Fruit fly (Drosophila melanogaster): ENCODE data around the gene Ir7c.

Gene Ir7c

DNA sequence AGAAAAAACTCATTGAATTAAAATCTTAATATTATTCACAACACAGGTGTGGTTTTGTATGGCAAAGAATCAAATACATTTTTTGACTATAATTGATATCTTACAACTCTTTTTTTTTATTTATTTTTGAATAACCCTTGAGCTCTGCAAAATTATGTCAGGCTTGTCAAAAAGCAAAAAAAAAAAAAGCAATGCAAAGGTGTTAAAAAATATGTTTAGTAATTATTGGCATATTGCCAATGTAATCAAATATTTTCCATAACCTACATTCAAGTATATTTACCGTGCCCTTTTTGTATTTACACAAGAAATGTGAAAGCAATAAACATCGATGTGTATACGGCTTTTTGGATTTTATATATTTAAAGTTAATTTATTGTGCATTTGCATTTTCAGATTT is at the start of gene Ir7c:
TSS of gene Ir7c (plus strand) at position 301 of the 400 bp plus-strand sequence.
- TF ChIP-seq EcR (GFP tag; optimal IDR thresholded peaks at IDR 0.05) = no peak
- no peak for TF ChIP-seq usp (GFP tag; optimal IDR thresholded peaks at IDR 0.05)
- TF ChIP-seq pan (optimal IDR thresholded peaks at IDR 0.05) = no peak
- TF ChIP-seq CG8478 (optimal IDR thresholded peaks at IDR 0.05) = no peak
- no peak for TF ChIP-seq psq (optimal IDR thresholded peaks at IDR 0.05)
- no peak for TF ChIP-seq Dll (optimal IDR thresholded peaks at IDR 0.05)

DNA sequence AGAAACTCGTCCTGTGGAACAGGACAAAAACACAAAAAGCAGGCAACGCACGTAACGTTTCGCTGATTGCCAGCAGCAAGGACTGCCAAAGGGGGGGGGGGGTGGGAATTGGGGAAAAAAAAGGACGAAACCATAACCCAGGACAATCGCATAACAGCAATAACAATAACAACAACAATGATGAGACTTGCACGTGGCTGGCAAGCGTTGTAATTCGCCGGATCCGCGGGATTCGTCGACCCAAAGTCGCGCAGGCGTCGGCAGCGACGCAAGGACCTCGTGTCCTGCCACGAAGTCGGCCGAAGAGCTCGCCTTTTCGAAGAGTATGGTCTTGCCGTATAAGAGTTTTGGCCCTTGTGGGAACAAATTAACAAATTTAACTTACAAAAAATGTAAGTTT is 48.9 kb upstream of the Ir7c start:
- TF ChIP-seq pan (optimal IDR thresholded peaks at IDR 0.05) (no peak), EcR (GFP tag; optimal IDR thresholded peaks at IDR 0.05) (no peak), Dll (optimal IDR thresholded peaks at IDR 0.05) (no peak), CG8478 (optimal IDR thresholded peaks at IDR 0.05) (no peak), usp (GFP tag; optimal IDR thresholded peaks at IDR 0.05) (no peak), psq (optimal IDR thresholded peaks at IDR 0.05) (no peak)

DNA sequence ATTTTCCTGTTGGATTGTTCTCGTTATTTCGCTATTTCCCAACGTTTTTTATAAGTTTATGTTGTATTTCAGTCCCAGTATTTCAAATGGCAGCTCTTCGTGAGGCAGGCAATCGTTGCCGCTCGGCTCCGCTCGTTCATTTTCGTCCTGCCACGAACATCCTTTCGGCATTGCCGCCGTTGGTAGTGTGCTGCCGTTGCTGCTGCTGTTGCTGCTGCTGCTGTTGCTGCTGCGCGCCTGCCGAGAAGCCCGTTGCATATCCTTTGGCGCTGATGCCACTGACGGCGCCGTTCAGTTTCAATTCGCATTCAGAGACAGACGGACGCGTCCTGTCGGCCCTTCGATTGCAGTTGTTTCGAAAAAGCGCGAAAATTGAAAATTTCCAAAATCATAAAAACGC is 48.3 kb upstream of the Ir7c start, which contains the start of gene CARPA:
TSS of gene CARPA (plus strand) at position 301 of the 400 bp plus-strand sequence.
- no peak for TF ChIP-seq usp (GFP tag; optimal IDR thresholded peaks at IDR 0.05)
- no peak for TF ChIP-seq EcR (GFP tag; optimal IDR thresholded peaks at IDR 0.05)
- no peak for TF ChIP-seq pan (optimal IDR thresholded peaks at IDR 0.05)
- no peak for TF ChIP-seq CG8478 (optimal IDR thresholded peaks at IDR 0.05)
- TF ChIP-seq Dll (optimal IDR thresholded peaks at IDR 0.05) = no peak
- TF ChIP-seq psq (optimal IDR thresholded peaks at IDR 0.05) = no peak

DNA sequence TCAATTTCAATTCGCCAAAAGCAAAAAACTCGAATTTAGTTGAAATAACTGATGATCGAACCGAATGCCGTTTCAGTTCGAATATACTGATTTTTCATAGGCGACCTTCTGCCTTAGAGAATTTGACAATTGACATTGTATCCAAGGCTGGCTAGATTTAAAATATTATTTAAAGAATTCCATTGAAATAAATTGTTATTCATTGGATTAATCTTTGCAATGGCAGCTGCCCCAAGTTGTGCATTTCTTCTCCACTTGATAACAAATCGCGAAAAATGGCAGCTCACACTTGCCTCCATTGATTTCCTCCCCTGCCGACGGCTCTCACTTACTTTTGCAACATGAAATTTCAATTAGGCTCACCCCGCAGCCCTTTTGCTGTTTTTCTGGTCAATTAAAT is 20.1 kb upstream of the Ir7c start, which contains the start of gene CG10920:
TSS of gene CG10920 (minus strand) at position 101 of the 400 bp plus-strand sequence.
- TF ChIP-seq CG8478 (optimal IDR thresholded peaks at IDR 0.05) (no peak), EcR (GFP tag; optimal IDR thresholded peaks at IDR 0.05) (no peak), psq (optimal IDR thresholded peaks at IDR 0.05) (no peak), pan (optimal IDR thresholded peaks at IDR 0.05) (no peak), Dll (optimal IDR thresholded peaks at IDR 0.05) (no peak), usp (GFP tag; optimal IDR thresholded peaks at IDR 0.05) (no peak)

DNA sequence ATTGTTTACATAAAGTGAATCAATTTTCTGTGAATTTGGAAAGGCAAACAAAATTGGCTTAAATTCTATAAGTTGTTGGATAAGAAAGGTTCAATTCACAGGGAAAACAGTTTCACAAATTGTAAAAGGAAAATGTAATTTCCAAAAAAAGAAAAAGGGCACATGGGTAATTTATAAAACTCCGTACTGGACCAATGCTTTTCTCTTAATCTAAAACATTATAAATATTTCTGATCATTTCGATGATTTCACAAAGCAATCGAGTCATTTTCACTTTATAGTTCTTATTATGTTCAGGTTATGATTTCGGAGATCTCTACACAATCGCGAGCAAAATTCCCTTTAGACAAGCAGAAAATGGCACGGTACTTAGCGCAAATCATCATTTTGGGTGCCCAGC is 16.3 kb upstream of the Ir7c start, which contains the start of gene CG1409:
TSS of gene CG1409 (plus strand) at position 301 of the 400 bp plus-strand sequence.
- TF ChIP-seq CG8478 (optimal IDR thresholded peaks at IDR 0.05) (no peak), usp (GFP tag; optimal IDR thresholded peaks at IDR 0.05) (no peak), EcR (GFP tag; optimal IDR thresholded peaks at IDR 0.05) (no peak), psq (optimal IDR thresholded peaks at IDR 0.05) (no peak), Dll (optimal IDR thresholded peaks at IDR 0.05) (no peak), pan (optimal IDR thresholded peaks at IDR 0.05) (no peak)

DNA sequence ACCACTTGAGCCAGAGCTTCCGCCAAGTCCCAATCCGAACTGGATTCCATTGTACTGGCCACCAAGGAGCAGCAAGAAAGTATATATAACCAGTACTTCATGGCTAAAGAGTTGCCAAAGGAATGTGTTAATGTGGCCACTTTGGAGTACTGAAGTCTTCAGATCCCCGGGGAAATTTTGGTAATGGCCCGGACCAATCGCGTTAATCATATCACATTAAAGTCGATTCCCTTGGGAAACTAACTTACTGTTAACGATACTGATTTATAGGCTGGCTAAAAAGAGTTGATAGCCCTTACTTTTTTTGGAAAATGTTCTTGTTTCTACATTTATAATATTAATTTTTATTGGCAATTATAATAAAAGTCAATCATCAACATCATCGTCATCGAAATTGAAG is 7.3 kb upstream of the Ir7c start, which contains the start of gene Ir7b:
TSS of gene Ir7b (minus strand) at position 101 of the 400 bp plus-strand sequence.
- TF ChIP-seq pan (optimal IDR thresholded peaks at IDR 0.05) (no peak), CG8478 (optimal IDR thresholded peaks at IDR 0.05) (no peak), EcR (GFP tag; optimal IDR thresholded peaks at IDR 0.05) (no peak), usp (GFP tag; optimal IDR thresholded peaks at IDR 0.05) (no peak), psq (optimal IDR thresholded peaks at IDR 0.05) (no peak), Dll (optimal IDR thresholded peaks at IDR 0.05) (no peak)

DNA sequence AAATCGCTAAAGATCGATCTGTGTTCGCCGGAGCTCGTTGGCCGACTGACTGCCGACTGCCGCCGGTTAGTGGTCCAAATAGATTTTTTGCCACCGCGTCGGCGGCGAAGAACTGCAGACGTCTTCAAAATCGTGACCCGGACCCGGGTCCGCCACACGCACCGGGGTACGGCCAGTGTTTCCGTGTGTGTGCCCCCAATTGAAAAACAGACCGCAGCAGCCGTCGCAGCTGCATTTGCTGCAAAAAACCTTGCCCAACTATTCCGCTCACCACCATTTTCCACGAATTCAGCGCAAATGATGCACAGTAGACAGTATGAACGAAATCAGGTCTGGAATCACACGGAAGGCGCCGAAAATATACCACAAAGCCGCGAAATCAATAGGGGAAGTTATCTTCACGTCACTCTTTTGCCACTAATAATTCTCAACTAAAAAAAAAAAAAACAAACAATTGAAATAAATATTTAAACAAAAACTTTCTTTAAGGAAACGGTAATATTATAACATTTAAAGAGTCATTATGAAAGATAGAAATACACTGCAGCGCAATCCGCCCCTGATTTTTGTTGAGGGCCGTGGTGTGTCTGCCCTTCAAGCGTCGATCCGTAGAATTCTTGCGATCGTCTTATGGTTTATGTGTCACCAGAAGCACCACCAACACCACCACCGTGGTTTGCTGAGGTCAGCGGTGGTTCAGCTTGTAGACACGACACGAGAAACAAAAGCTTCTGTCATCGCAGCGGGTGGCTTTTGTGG is 843 bp upstream of the Ir7c start, which contains the start of gene dec:
TSS of gene dec (minus strand) at position 51 of the 759 bp plus-strand sequence.
- TF ChIP-seq usp (GFP tag; optimal IDR thresholded peaks at IDR 0.05) = no peak
- no peak for TF ChIP-seq CG8478 (optimal IDR thresholded peaks at IDR 0.05)
- TF ChIP-seq Dll (optimal IDR thresholded peaks at IDR 0.05) = no peak
- no peak for TF ChIP-seq psq (optimal IDR thresholded peaks at IDR 0.05)
- TF ChIP-seq pan (optimal IDR thresholded peaks at IDR 0.05) = no peak
- no peak for TF ChIP-seq EcR (GFP tag; optimal IDR thresholded peaks at IDR 0.05)

DNA sequence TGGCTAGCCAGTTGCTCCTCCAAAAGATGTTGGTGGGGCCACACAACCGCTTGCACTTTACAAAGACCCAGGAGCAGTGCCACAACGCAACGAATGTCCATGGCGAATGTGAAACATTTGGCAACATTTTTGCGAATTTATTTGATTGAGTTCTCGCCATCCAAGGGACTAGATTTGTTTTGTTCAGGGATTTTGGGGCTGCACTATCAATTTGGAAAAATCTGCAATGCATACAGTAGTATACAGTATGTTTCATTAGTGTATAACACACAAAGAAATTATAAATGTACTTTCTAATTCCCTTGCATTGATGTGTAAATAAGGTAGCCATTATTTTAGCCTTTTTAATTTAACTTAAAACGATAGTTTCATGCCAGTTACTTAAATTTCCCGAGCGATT is 4.5 kb downstream of the Ir7c start, which contains the start of gene Ir7d:
TSS of gene Ir7d (minus strand) at position 101 of the 400 bp plus-strand sequence.
- TF ChIP-seq pan (optimal IDR thresholded peaks at IDR 0.05) = no peak
- TF ChIP-seq psq (optimal IDR thresholded peaks at IDR 0.05) = no peak
- no peak for TF ChIP-seq CG8478 (optimal IDR thresholded peaks at IDR 0.05)
- TF ChIP-seq usp (GFP tag; optimal IDR thresholded peaks at IDR 0.05) = no peak
- TF ChIP-seq Dll (optimal IDR thresholded peaks at IDR 0.05) = no peak
- no peak for TF ChIP-seq EcR (GFP tag; optimal IDR thresholded peaks at IDR 0.05)

DNA sequence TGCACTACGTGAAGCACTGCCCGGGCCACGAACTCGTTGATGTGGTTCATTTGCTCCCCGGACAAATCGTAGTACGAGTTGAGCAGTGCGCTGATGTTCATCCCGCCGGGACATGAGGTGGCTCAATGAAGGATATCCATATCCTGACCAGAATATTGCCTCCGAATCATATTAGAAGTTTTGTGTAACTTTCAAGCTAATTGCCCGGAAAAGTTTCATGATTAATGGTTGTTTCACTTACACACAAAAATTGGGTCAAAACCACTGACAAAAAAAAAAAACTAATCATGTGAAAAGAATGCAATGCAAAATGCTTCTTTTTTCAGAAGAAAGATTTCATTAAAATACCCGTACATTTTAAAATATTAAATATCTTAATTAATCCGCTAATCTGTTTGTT is 7.4 kb downstream of the Ir7c start, which contains the start of gene Ir7e:
TSS of gene Ir7e (minus strand) at position 101 of the 400 bp plus-strand sequence.
- no peak for TF ChIP-seq pan (optimal IDR thresholded peaks at IDR 0.05)
- TF ChIP-seq usp (GFP tag; optimal IDR thresholded peaks at IDR 0.05) = no peak
- no peak for TF ChIP-seq psq (optimal IDR thresholded peaks at IDR 0.05)
- no peak for TF ChIP-seq CG8478 (optimal IDR thresholded peaks at IDR 0.05)
- no peak for TF ChIP-seq EcR (GFP tag; optimal IDR thresholded peaks at IDR 0.05)
- TF ChIP-seq Dll (optimal IDR thresholded peaks at IDR 0.05) = no peak

DNA sequence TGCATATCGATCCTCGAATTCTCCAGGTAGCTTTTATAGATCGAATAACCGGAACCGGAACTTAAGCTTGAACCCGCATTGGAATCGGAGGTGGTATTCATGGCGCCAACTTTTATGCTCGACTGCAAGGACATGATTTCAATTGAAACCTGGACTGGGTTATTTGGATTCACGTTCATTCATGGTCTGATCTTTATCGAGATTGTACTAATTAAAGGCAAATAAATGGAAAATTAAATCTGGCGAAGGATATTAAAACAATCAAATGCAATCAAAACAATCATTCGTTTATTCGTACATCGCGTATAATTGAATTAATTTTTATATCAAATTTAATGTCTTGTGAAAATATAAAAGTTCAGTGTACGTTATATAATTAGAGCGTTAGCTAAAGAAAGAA is 9.7 kb downstream of the Ir7c start, which contains the start of gene Ir7f:
TSS of gene Ir7f (minus strand) at position 101 of the 400 bp plus-strand sequence.
- TF ChIP-seq EcR (GFP tag; optimal IDR thresholded peaks at IDR 0.05) = no peak
- TF ChIP-seq psq (optimal IDR thresholded peaks at IDR 0.05) = no peak
- no peak for TF ChIP-seq Dll (optimal IDR thresholded peaks at IDR 0.05)
- no peak for TF ChIP-seq usp (GFP tag; optimal IDR thresholded peaks at IDR 0.05)
- no peak for TF ChIP-seq pan (optimal IDR thresholded peaks at IDR 0.05)
- no peak for TF ChIP-seq CG8478 (optimal IDR thresholded peaks at IDR 0.05)

DNA sequence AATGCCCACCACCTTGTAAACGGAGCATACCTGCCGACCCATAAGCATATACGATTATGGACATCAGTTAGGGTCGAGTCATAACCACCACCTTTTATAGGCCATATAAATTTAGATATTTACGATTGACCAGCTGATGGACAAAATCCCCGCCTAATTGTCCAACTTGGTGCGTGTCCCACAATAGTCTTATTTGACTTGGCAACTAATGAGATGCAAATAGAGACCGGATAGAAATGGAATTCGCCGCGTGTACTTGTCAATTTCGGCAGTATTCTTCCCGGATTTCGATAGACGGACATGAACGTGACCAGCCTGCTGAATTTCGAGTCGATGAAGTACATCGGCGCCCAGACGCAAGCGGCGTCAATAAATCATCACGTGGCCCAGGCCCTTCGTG is 10.2 kb downstream of the Ir7c start, which contains the start of gene Ir7g:
TSS of gene Ir7g (plus strand) at position 301 of the 400 bp plus-strand sequence.
- TF ChIP-seq EcR (GFP tag; optimal IDR thresholded peaks at IDR 0.05) = no peak
- TF ChIP-seq psq (optimal IDR thresholded peaks at IDR 0.05) = no peak
- no peak for TF ChIP-seq pan (optimal IDR thresholded peaks at IDR 0.05)
- TF ChIP-seq Dll (optimal IDR thresholded peaks at IDR 0.05) = no peak
- TF ChIP-seq usp (GFP tag; optimal IDR thresholded peaks at IDR 0.05) = no peak
- TF ChIP-seq CG8478 (optimal IDR thresholded peaks at IDR 0.05) = no peak

All from whole organism.